Fruit fly (Drosophila melanogaster) whole organism: Measurements from ENCODE around the gene Rift.

Experiments
- CG8478 ChIP-seq: fragments of >200 bp; optimal IDR thresholded peaks from 2 replicates; lab custom pipeline; 2018; ENCODE audit warnings: inconsistent platforms
- Dll ChIP-seq: fragments of >200 bp; optimal IDR thresholded peaks from 2 replicates; lab custom pipeline; 2017
- EcR ChIP-seq, 2 experiments: fragments of >200 bp; optimal IDR thresholded peaks; 2 replicates each; lab custom pipeline; 2017; ENCODE audit warnings: missing biosample characterization in 2 of 2, missing genetic modification characterization in 2 of 2, missing genetic modification reagents in 2 of 2
- pan ChIP-seq: fragments of >200 bp; optimal IDR thresholded peaks from 2 replicates; lab custom pipeline; 2017
- psq ChIP-seq: fragments of >200 bp; optimal IDR thresholded peaks from 2 replicates; lab custom pipeline; 2017
- usp ChIP-seq: fragments of >200 bp; optimal IDR thresholded peaks from 2 replicates; lab custom pipeline; 2017; ENCODE audit warnings: missing biosample characterization, missing genetic modification characterization, mixed read lengths

The Rift gene

dm6 chr3R:31758587-31759167 lies 51.3 kb downstream of the Rift start, which contains the start of gene CG2187:
Gene CG2187 (minus strand): TSS chr3R:31758637.
- TF ChIP-seq CG8478 (lab: Kevin White, UChicago), result no peak
- no peak for TF ChIP-seq usp
- TF ChIP-seq EcR (GFP tag; optimal IDR thresholded peaks at IDR 0.05; lab: Kevin White, UChicago), result no peak
- TF ChIP-seq pan, result no peak
- no peak for TF ChIP-seq Dll
- TF ChIP-seq psq (lab: Kevin White, UChicago), result no peak
